Worm (Caenorhabditis elegans) whole organism, L4 larva: ENCODE results near the gene nhr-20.
A peak's percentile ranks its signal among the peaks of the same experiment; 100 is the strongest.

Source experiments
- F26F4.8 ChIP-seq: fragments of 200-800 bp; sonication (Bioruptor generic); conservative IDR thresholded peaks from 2 replicates; pipeline ENCODE4 v1.3.6; 2022; ENCODE audit warnings: missing genetic modification characterization, missing compliant biosample characterization
- T26A8.4 ChIP-seq: fragments of 200-800 bp; sonication (Bioruptor generic); IDR thresholded peaks from 2 replicates; pipeline ENCODE4 v1.3.6; 2022; ENCODE audit warnings: missing genetic modification characterization, missing compliant biosample characterization
- Y75B8A.6 ChIP-seq: fragments of 200-800 bp; sonication (Bioruptor generic); IDR thresholded peaks from 2 replicates; pipeline ENCODE4 v1.3.6; 2022; ENCODE audit warnings: missing genetic modification reagents, missing genetic modification characterization, missing compliant biosample characterization
- ZK337.2 ChIP-seq: fragments of 200-800 bp; sonication (Bioruptor generic); IDR thresholded peaks from 2 replicates; pipeline ENCODE4 v1.3.6; 2022; ENCODE audit warnings: missing genetic modification reagents, missing genetic modification characterization, missing compliant biosample characterization
- ZK546.5 ChIP-seq, 2 experiments: sonication (generic microtip); optimal IDR thresholded peaks; 2 replicates each; lab custom pipeline; 2017; ENCODE audit warnings: missing biosample characterization in 2 of 2, missing genetic modification characterization in 2 of 2
- ceh-20 ChIP-seq: fragments of 200-800 bp; sonication (Bioruptor generic); IDR thresholded peaks from 2 replicates; pipeline ENCODE4 v1.3.6; 2022; ENCODE audit warnings: missing genetic modification reagents, missing genetic modification characterization, missing compliant biosample characterization
- ceh-28 ChIP-seq: fragments of 150-350 bp; optimal IDR thresholded peaks from 2 replicates; lab custom pipeline; 2014; ENCODE audit warnings: missing biosample characterization, missing genetic modification reagents, missing genetic modification characterization
- ceh-62 ChIP-seq: sonication (generic microtip); optimal IDR thresholded peaks from 2 replicates; lab custom pipeline; 2017; ENCODE audit warnings: missing biosample characterization, missing genetic modification characterization
- ces-1 ChIP-seq: fragments of 150-350 bp; sonication (generic microtip); optimal IDR thresholded peaks from 4 replicates; lab custom pipeline; 2014; ENCODE audit warnings: missing biosample characterization, missing genetic modification reagents, missing genetic modification characterization
- daf-12 ChIP-seq: fragments of 150-350 bp; optimal IDR thresholded peaks from 2 replicates; lab custom pipeline; 2014; ENCODE audit warnings: missing biosample characterization, missing genetic modification reagents, missing genetic modification characterization
- daf-16 ChIP-seq, 3 experiments: sonication (generic microtip); optimal IDR thresholded peaks; 2 replicates each; lab custom pipeline; 2016 to 2017; ENCODE audit warnings: missing genetic modification characterization in 3 of 3, missing genetic modification reagents in 3 of 3, mild to moderate bottlenecking in 2 of 3, missing compliant biosample characterization in 2 of 3, missing biosample characterization in 1 of 3, moderate library complexity in 1 of 3
- daf-19 ChIP-seq: fragments of 200-800 bp; sonication (Bioruptor generic); conservative IDR thresholded peaks from 2 replicates; pipeline ENCODE4 v1.3.6; 2022; ENCODE audit warnings: missing genetic modification characterization, missing compliant biosample characterization
- dmd-9 ChIP-seq: fragments of 200-800 bp; sonication (Bioruptor generic); IDR thresholded peaks from 2 replicates; pipeline ENCODE4 v1.3.6; 2022; ENCODE audit warnings: missing genetic modification reagents, missing genetic modification characterization, missing compliant biosample characterization
- dve-1 ChIP-seq: sonication (generic microtip); optimal IDR thresholded peaks from 2 replicates; lab custom pipeline; 2017; ENCODE audit warnings: antibody characterized with exemption, mild to moderate bottlenecking, missing genetic modification characterization, missing compliant biosample characterization; ENCODE audit not compliant: insufficient read depth
- egl-27 ChIP-seq: sonication (generic microtip); optimal IDR thresholded peaks from 3 replicates; lab custom pipeline; 2017; ENCODE audit warnings: missing biosample characterization, missing genetic modification reagents, missing genetic modification characterization
- fkh-10 ChIP-seq: fragments of 150-350 bp; optimal IDR thresholded peaks from 2 replicates; lab custom pipeline; 2014; ENCODE audit warnings: missing biosample characterization, missing genetic modification reagents, missing genetic modification characterization
- hif-1 ChIP-seq, 2 experiments: sonication (generic microtip); optimal IDR thresholded peaks; 2 replicates each; lab custom pipeline; 2016 to 2017; ENCODE audit warnings: missing compliant biosample characterization in 2 of 2, missing genetic modification characterization in 2 of 2, missing genetic modification reagents in 2 of 2, missing genotype in 2 of 2, mild to moderate bottlenecking in 1 of 2
- hlh-11 ChIP-seq: fragments of 200-800 bp; sonication (Bioruptor generic); optimal IDR thresholded peaks from 2 replicates; lab custom pipeline; 2018; ENCODE audit warnings: mild to moderate bottlenecking, missing genetic modification characterization, missing compliant biosample characterization
- hmg-1.1 ChIP-seq: fragments of 200-800 bp; sonication (Bioruptor generic); IDR thresholded peaks from 2 replicates; pipeline ENCODE4 v1.3.6; 2022; ENCODE audit warnings: missing genetic modification reagents, missing genetic modification characterization, missing compliant biosample characterization
- lin-1 ChIP-seq: fragments of 200-800 bp; sonication (Bioruptor generic); IDR thresholded peaks from 2 replicates; pipeline ENCODE4 v1.3.6; 2022; ENCODE audit warnings: missing genetic modification reagents, missing genetic modification characterization, missing compliant biosample characterization
- lin-29 ChIP-seq: fragments of 200-800 bp; sonication (Bioruptor generic); IDR thresholded peaks from 2 replicates; pipeline ENCODE4 v1.3.6; 2022; ENCODE audit warnings: missing genetic modification reagents, missing genetic modification characterization, missing compliant biosample characterization
- lin-38 ChIP-seq: fragments of 200-800 bp; sonication (Bioruptor generic); IDR thresholded peaks from 2 replicates; pipeline ENCODE4 v1.3.6; 2022; ENCODE audit warnings: missing genetic modification reagents, missing genetic modification characterization, missing compliant biosample characterization
- lin-39 ChIP-seq: fragments of 150-350 bp; optimal IDR thresholded peaks from 2 replicates; lab custom pipeline; 2014; ENCODE audit warnings: missing biosample characterization, missing genetic modification reagents, missing genetic modification characterization
- lsy-2 ChIP-seq, 2 experiments: fragments of 150-350 bp in 1 of 2; sonication (generic microtip) in 1 of 2; optimal IDR thresholded peaks; 2 replicates each; lab custom pipeline; 2014 to 2017; ENCODE audit warnings: missing biosample characterization in 2 of 2, missing genetic modification characterization in 2 of 2
- madf-5 ChIP-seq, 2 experiments: fragments of 200-800 bp; sonication (Bioruptor generic); IDR thresholded peaks; 2 replicates each; pipeline ENCODE4 v1.3.6; 2022; ENCODE audit warnings: missing compliant biosample characterization in 2 of 2, missing genetic modification characterization in 2 of 2
- madf-9 ChIP-seq: fragments of 200-800 bp; sonication (Bioruptor generic); conservative IDR thresholded peaks from 2 replicates; pipeline ENCODE4 v1.3.6; 2022; ENCODE audit warnings: missing genetic modification reagents, missing genetic modification characterization, missing compliant biosample characterization
- mdl-1 ChIP-seq, 2 experiments: fragments of 150-350 bp in 1 of 2; sonication (generic microtip) in 1 of 2; optimal IDR thresholded peaks; 2 replicates each; lab custom pipeline; 2014 to 2017; ENCODE audit warnings: missing biosample characterization in 2 of 2, missing genetic modification characterization in 2 of 2
- mdt-29 ChIP-seq: fragments of 200-800 bp; sonication (Bioruptor generic); IDR thresholded peaks from 2 replicates; pipeline ENCODE4 v1.3.6; 2022; ENCODE audit warnings: missing genetic modification reagents, missing genetic modification characterization, missing compliant biosample characterization
- mep-1 ChIP-seq: fragments of 150-350 bp; sonication (generic microtip); optimal IDR thresholded peaks from 3 replicates; lab custom pipeline; 2014; ENCODE audit warnings: missing biosample characterization, missing genetic modification characterization
- mxl-3 ChIP-seq: fragments of 200-800 bp; sonication (Bioruptor generic); optimal IDR thresholded peaks from 2 replicates; lab custom pipeline; 2018; ENCODE audit warnings: mild to moderate bottlenecking, missing genetic modification characterization, missing compliant biosample characterization
- nhr-10 ChIP-seq: fragments of 150-350 bp; optimal IDR thresholded peaks from 2 replicates; lab custom pipeline; 2014; ENCODE audit warnings: missing biosample characterization, missing genetic modification characterization
- nhr-11 ChIP-seq: fragments of 150-350 bp; optimal IDR thresholded peaks from 2 replicates; lab custom pipeline; 2014; ENCODE audit warnings: missing biosample characterization, missing genetic modification characterization
- nhr-111 ChIP-seq: fragments of 200-800 bp; sonication (Bioruptor generic); optimal IDR thresholded peaks from 2 replicates; lab custom pipeline; 2018; ENCODE audit warnings: mild to moderate bottlenecking, missing genetic modification characterization, missing compliant biosample characterization
- nhr-237 ChIP-seq: sonication (generic microtip); optimal IDR thresholded peaks from 2 replicates; lab custom pipeline; 2017; ENCODE audit warnings: missing biosample characterization, missing genetic modification characterization
- nhr-25 ChIP-seq: sonication (generic microtip); optimal IDR thresholded peaks from 2 replicates; lab custom pipeline; 2017; ENCODE audit warnings: missing genetic modification characterization, mild to moderate bottlenecking, missing compliant biosample characterization, antibody characterized with exemption, moderate library complexity, borderline replicate concordance; ENCODE audit not compliant: insufficient read depth
- nhr-28 ChIP-seq: fragments of 150-350 bp; optimal IDR thresholded peaks from 2 replicates; lab custom pipeline; 2014; ENCODE audit warnings: missing biosample characterization, missing genetic modification characterization
- nhr-42 ChIP-seq: fragments of 200-800 bp; sonication (Bioruptor generic); IDR thresholded peaks from 2 replicates; pipeline ENCODE4 v1.3.6; 2022; ENCODE audit warnings: missing genetic modification characterization, missing compliant biosample characterization
- nhr-48 ChIP-seq: sonication (generic microtip); optimal IDR thresholded peaks from 2 replicates; lab custom pipeline; 2016; ENCODE audit warnings: mild to moderate bottlenecking, missing genetic modification characterization, missing compliant biosample characterization
- nhr-77 ChIP-seq: fragments of 150-350 bp; optimal IDR thresholded peaks from 2 replicates; lab custom pipeline; 2014; ENCODE audit warnings: missing biosample characterization, missing genetic modification characterization
- php-3 ChIP-seq: fragments of 200-800 bp; sonication (Bioruptor generic); IDR thresholded peaks from 2 replicates; pipeline ENCODE4 v1.3.6; 2022; ENCODE audit warnings: missing genetic modification reagents, missing genetic modification characterization, missing compliant biosample characterization
- pqm-1 ChIP-seq: sonication (generic microtip); optimal IDR thresholded peaks from 2 replicates; lab custom pipeline; 2017; ENCODE audit warnings: missing biosample characterization, missing genetic modification characterization
- rbr-2 ChIP-seq: sonication (generic microtip); optimal IDR thresholded peaks from 2 replicates; lab custom pipeline; 2016; ENCODE audit warnings: missing genotype, missing genetic modification characterization, missing compliant biosample characterization
- sdz-12 ChIP-seq: fragments of 200-800 bp; sonication (Bioruptor generic); optimal IDR thresholded peaks from 2 replicates; lab custom pipeline; 2018; ENCODE audit warnings: mild to moderate bottlenecking, missing genetic modification characterization, missing compliant biosample characterization
- snpc-1.2 ChIP-seq: fragments of 200-800 bp; sonication (Bioruptor generic); IDR thresholded peaks from 2 replicates; pipeline ENCODE4 v1.3.6; 2022; ENCODE audit warnings: missing genetic modification reagents, missing genetic modification characterization, missing compliant biosample characterization
- tra-1 ChIP-seq: fragments of 200-800 bp; sonication (Bioruptor generic); IDR thresholded peaks from 2 replicates; pipeline ENCODE4 v1.3.6; 2022; ENCODE audit warnings: missing genetic modification reagents, missing genetic modification characterization, missing compliant biosample characterization
- unc-130 ChIP-seq: sonication (generic microtip); optimal IDR thresholded peaks from 2 replicates; lab custom pipeline; 2016; ENCODE audit warnings: missing genetic modification reagents, missing genetic modification characterization, missing compliant biosample characterization
- unc-39 ChIP-seq: sonication (generic microtip); optimal IDR thresholded peaks from 2 replicates; lab custom pipeline; 2017; ENCODE audit warnings: missing biosample characterization, missing genetic modification characterization
- zfp-3 ChIP-seq: fragments of 200-800 bp; sonication (Bioruptor generic); conservative IDR thresholded peaks from 2 replicates; pipeline ENCODE4 v1.3.6; 2022; ENCODE audit warnings: missing genetic modification reagents, missing genetic modification characterization, missing compliant biosample characterization
- zip-2 ChIP-seq: fragments of 150-350 bp; optimal IDR thresholded peaks from 2 replicates; lab custom pipeline; 2014; ENCODE audit warnings: missing biosample characterization, missing genetic modification characterization
- ztf-11 ChIP-seq: fragments of 150-350 bp; optimal IDR thresholded peaks from 2 replicates; lab custom pipeline; 2014; ENCODE audit warnings: missing biosample characterization, missing genetic modification characterization

Gene nhr-20

ce11 chrIII:4193659-4194103 lies 39.3 kb downstream of the nhr-20 start, which contains the start of gene xbp-1 (continued):
- TF ChIP-seq rbr-2 (peak; percentile 92), nhr-28 (peak; percentile 92), mxl-3 (GFP tag; lab: Kevin White, UChicago) (peak; percentile 97), php-3 (GFP tag; lab: Robert Waterston, UW) (peak; percentile 85), mep-1 (tag; lab: Kevin White, UChicago) (peak; percentile 92), madf-9 (peak; percentile 82), ceh-20 (GFP tag; lab: Robert Waterston, UW) (peak; percentile 77), nhr-48 (peak; percentile 82), ces-1 (no peak), T26A8.4 (GFP tag; lab: Robert Waterston, UW) (peak; percentile 58), nhr-11 (peak; percentile 96), F26F4.8 (GFP tag; lab: Robert Waterston, UW) (no peak), lin-39 (tag; lab: Kevin White, UChicago) (no peak), nhr-10 (peak; percentile 76), mdt-29 (peak; percentile 49; the same call in 1 of the 2 replicates), nhr-77 (tag; lab: Kevin White, UChicago) (peak; percentile 91), nhr-25 (tag; lab: Kevin White, UChicago) (peak; percentile 78), lin-29 (no peak), hmg-1.1 (peak; percentile 75), daf-16 (GFP tag; optimal IDR thresholded peaks at IDR 0.05; lab: Kevin White, UChicago) (peak; percentile 15 to 92), daf-16 (tag; optimal IDR thresholded peaks at IDR 0.05; lab: Kevin White, UChicago) (peak; percentile 99), ZK546.5 (tag; optimal IDR thresholded peaks at IDR 0.05; lab: Kevin White, UChicago) (no peak), tra-1 (GFP tag; lab: Robert Waterston, UW) (peak; percentile 81), snpc-1.2 (GFP tag; lab: Robert Waterston, UW) (0 out of 2 replicates have a peak, but pooled peaks have one; percentile 23), ZK337.2 (0 out of 2 replicates have a peak, but pooled peaks have one; percentile 23), nhr-111 (GFP tag; lab: Kevin White, UChicago) (no peak), nhr-42 (GFP tag; lab: Robert Waterston, UW) (0 out of 2 replicates have a peak, but pooled peaks have one; percentile 64), ceh-28 (tag; lab: Kevin White, UChicago) (no peak), ztf-11 (tag; lab: Kevin White, UChicago) (no peak), zip-2 (peak; percentile 78), unc-39 (no peak), zfp-3 (GFP tag; lab: Robert Waterston, UW) (peak; percentile 84), unc-130 (GFP tag; lab: Kevin White, UChicago) (no peak), dmd-9 (GFP tag; lab: Robert Waterston, UW) (peak; percentile 63; the same call in 1 of the 2 replicates), nhr-237 (tag; lab: Kevin White, UChicago) (no peak), dve-1 (tag; lab: Kevin White, UChicago) (peak; percentile 99), Y75B8A.6 (GFP tag; lab: Robert Waterston, UW) (peak; percentile 51; the same call in 1 of the 2 replicates), madf-5 (GFP tag; IDR thresholded peaks at IDR 0.05; lab: Robert Waterston, UW) (no peak), daf-19 (GFP tag; lab: Robert Waterston, UW) (peak; percentile 45; the same call in 1 of the 2 replicates), hif-1 (tag; optimal IDR thresholded peaks at IDR 0.05; lab: Kevin White, UChicago) (peak; percentile 51 to 87), ceh-62 (tag; lab: Kevin White, UChicago) (no peak), hlh-11 (peak; percentile 98), daf-12 (tag; lab: Kevin White, UChicago) (no peak), egl-27 (peak; percentile 5), fkh-10 (GFP tag; lab: Kevin White, UChicago) (peak; percentile 76), lsy-2 (tag; optimal IDR thresholded peaks at IDR 0.05; lab: Kevin White, UChicago) (peak; percentile 82 to 94), sdz-12 (peak; percentile 50), mdl-1 (tag; optimal IDR thresholded peaks at IDR 0.05; lab: Kevin White, UChicago) (peak; percentile 74 to 93), lin-1 (GFP tag; lab: Robert Waterston, UW) (peak; percentile 99), pqm-1 (peak; percentile 95), lin-38 (GFP tag; lab: Robert Waterston, UW) (peak; percentile 71)
